Comparison of ENCODE assay signal across 1 fruit fly cellular context in the genomic region with DNA sequence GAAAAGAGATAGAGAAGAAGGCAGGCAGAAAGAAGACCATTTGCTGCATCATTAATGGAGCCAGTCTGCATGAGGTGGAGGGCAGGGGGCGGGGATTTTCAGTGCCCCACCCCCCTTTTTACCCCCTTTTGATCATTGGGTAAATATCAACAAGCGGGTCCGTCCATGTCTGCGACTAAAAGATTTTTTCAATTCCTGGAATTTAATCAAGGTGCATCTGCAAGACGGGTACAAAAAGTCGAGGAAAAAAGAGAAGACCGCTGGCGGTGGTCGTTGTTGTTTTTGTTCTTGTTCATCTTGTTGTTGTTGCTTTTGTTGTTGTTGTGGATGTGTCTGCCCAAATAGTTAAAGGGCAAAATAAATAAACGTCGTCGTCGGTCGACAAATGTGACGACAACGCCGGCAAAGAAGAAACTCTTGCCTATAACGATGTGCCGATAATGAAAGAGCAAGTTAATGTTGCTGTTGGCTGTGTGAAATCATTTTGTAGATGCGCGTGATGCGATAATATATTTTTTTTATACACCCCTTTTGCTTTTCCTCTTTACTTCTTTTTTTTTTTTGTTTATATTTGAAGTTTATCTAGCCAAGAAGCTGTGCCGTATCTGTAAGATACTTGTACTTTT.
A peak's percentile ranks its signal among the peaks of the same experiment; 100 is the strongest.
TF ChIP-seq lines count a peak whose summit lies in the region.

No protein-coding gene starts in this region.

TF ChIP-seq in whole organism, embryonic, 481 proteins besides CTCF, POLR2A, EP300 and RAD21 (continued from another document and continues in another):
- no peak for TF ChIP-seq CG11504 (tag; optimal IDR thresholded peaks at IDR 0.05; lab: Kevin White, UChicago)
- peak; percentile 91 for TF ChIP-seq sens (GFP tag; lab: Kevin White, UChicago)
- TF ChIP-seq CG4730 (GFP tag; IDR thresholded peaks at IDR 0.05; lab: Robert Waterston, UW) = no peak
- peak; percentile 26; the same call in 1 of the 2 replicates for TF ChIP-seq onecut (GFP tag; IDR thresholded peaks at IDR 0.05; lab: Robert Waterston, UW)
- peak; percentile 38 for TF ChIP-seq CG1603 (tag; optimal IDR thresholded peaks at IDR 0.05; lab: Kevin White, UChicago)
- no peak for TF ChIP-seq nau (GFP tag; optimal IDR thresholded peaks at IDR 0.05; lab: Kevin White, UChicago)
- no peak for TF ChIP-seq pho (GFP tag; optimal IDR thresholded peaks at IDR 0.05; lab: Kevin White, UChicago)
- 0 out of 2 replicates have a peak, but pooled peaks have one; percentile 8 for TF ChIP-seq CG10321 (GFP tag; IDR thresholded peaks at IDR 0.05; lab: Robert Waterston, UW)
- peak; percentile 22 for TF ChIP-seq wek (GFP tag; optimal IDR thresholded peaks at IDR 0.05; lab: Kevin White, UChicago)
- 0 out of 2 replicates have a peak, but pooled peaks have one; percentile 17 for TF ChIP-seq seq (GFP tag; IDR thresholded peaks at IDR 0.05; lab: Robert Waterston, UW)
- peak; percentile 57 for TF ChIP-seq CG3407 (GFP tag; optimal IDR thresholded peaks at IDR 0.05; lab: Kevin White, UChicago)
- TF ChIP-seq fd102C (GFP tag; optimal IDR thresholded peaks at IDR 0.05; lab: Kevin White, UChicago) = peak; percentile 10
- TF ChIP-seq HLH3B (GFP tag; IDR thresholded peaks at IDR 0.05; lab: Robert Waterston, UW) = peak; percentile 19; the same call in 1 of the 2 replicates
- no peak for TF ChIP-seq CG9817 (tag; optimal IDR thresholded peaks at IDR 0.05; lab: Kevin White, UChicago)
- no peak for TF ChIP-seq croc (GFP tag; conservative IDR thresholded peaks at IDR 0.05; lab: Robert Waterston, UW)
- TF ChIP-seq gcm (GFP tag; optimal IDR thresholded peaks at IDR 0.05; lab: Kevin White, UChicago) = peak; percentile 20
- no peak for TF ChIP-seq Aef1 (GFP tag; IDR thresholded peaks at IDR 0.05; lab: Robert Waterston, UW)
- TF ChIP-seq CG31441 (GFP tag; IDR thresholded peaks at IDR 0.05; lab: Robert Waterston, UW) = peak; percentile 15; the same call in 1 of the 2 replicates
- no peak for TF ChIP-seq CG4328 (GFP tag; optimal IDR thresholded peaks at IDR 0.05; lab: Kevin White, UChicago)
- no peak for TF ChIP-seq vnd (GFP tag; IDR thresholded peaks at IDR 0.05; lab: Robert Waterston, UW; ENCODE audit: partially characterized antibody)
- TF ChIP-seq CG6765 (GFP tag; optimal IDR thresholded peaks at IDR 0.05; lab: Kevin White, UChicago) = no peak
- no peak for TF ChIP-seq CG6272 (GFP tag; IDR thresholded peaks at IDR 0.05; lab: Robert Waterston, UW)
- no peak for TF ChIP-seq CG13287 (GFP tag; IDR thresholded peaks at IDR 0.05; lab: Robert Waterston, UW; ENCODE audit: partially characterized antibody)
- peak; percentile 10 for TF ChIP-seq CG8924 (tag; optimal IDR thresholded peaks at IDR 0.05; lab: Kevin White, UChicago)
- no peak for TF ChIP-seq chn (GFP tag; optimal IDR thresholded peaks at IDR 0.05; lab: Kevin White, UChicago)
- TF ChIP-seq CG15269 (tag; optimal IDR thresholded peaks at IDR 0.05; lab: Kevin White, UChicago) = no peak
- TF ChIP-seq Xrp1 (GFP tag; IDR thresholded peaks at IDR 0.05; lab: Robert Waterston, UW) = peak; percentile 66
- peak; percentile 53 for TF ChIP-seq CG2875 (GFP tag; optimal IDR thresholded peaks at IDR 0.05; lab: Kevin White, UChicago)
- TF ChIP-seq CG7271 (tag; optimal IDR thresholded peaks at IDR 0.05; lab: Kevin White, UChicago) = no peak
- peak; percentile 27 for TF ChIP-seq CG7745 (tag; optimal IDR thresholded peaks at IDR 0.05; lab: Kevin White, UChicago)
- TF ChIP-seq CG11247 (GFP tag; IDR thresholded peaks at IDR 0.05; lab: Robert Waterston, UW) = peak; percentile 20; the same call in 1 of the 2 replicates
- no peak for TF ChIP-seq B-H2 (GFP tag; optimal IDR thresholded peaks at IDR 0.05; lab: Kevin White, UChicago)
- TF ChIP-seq kni (GFP tag; optimal IDR thresholded peaks at IDR 0.05; lab: Kevin White, UChicago) = peak; percentile 74
- no peak for TF ChIP-seq CG11093 (GFP tag; IDR thresholded peaks at IDR 0.05; lab: Robert Waterston, UW)
- TF ChIP-seq Antp (GFP tag; optimal IDR thresholded peaks at IDR 0.05; lab: Kevin White, UChicago) = no peak
- TF ChIP-seq trh (GFP tag; optimal IDR thresholded peaks at IDR 0.05; lab: Kevin White, UChicago) = peak; percentile 3
- no peak for TF ChIP-seq cg (GFP tag; optimal IDR thresholded peaks at IDR 0.05; lab: Kevin White, UChicago)
- no peak for TF ChIP-seq H15 (GFP tag; IDR thresholded peaks at IDR 0.05; lab: Robert Waterston, UW)
- no peak for TF ChIP-seq knrl (GFP tag; IDR thresholded peaks at IDR 0.05; lab: Robert Waterston, UW; ENCODE audit: partially characterized antibody)
- TF ChIP-seq CG12391 (tag; optimal IDR thresholded peaks at IDR 0.05; lab: Kevin White, UChicago) = no peak
- no peak for TF ChIP-seq fd96Cb (tag; optimal IDR thresholded peaks at IDR 0.05; lab: Kevin White, UChicago)
- TF ChIP-seq lov (optimal IDR thresholded peaks at IDR 0.05; lab: Kevin White, UChicago) = no peak
- TF ChIP-seq lov (GFP tag; IDR thresholded peaks at IDR 0.05; lab: Robert Waterston, UW) = no peak
- TF ChIP-seq CG8089 (GFP tag; optimal IDR thresholded peaks at IDR 0.05; lab: Kevin White, UChicago) = peak; percentile 30
- TF ChIP-seq Sox100B (GFP tag; optimal IDR thresholded peaks at IDR 0.05; lab: Kevin White, UChicago) = peak; percentile 12
- TF ChIP-seq her (GFP tag; optimal IDR thresholded peaks at IDR 0.05; lab: Kevin White, UChicago) = no peak
- TF ChIP-seq HmgZ (tag; optimal IDR thresholded peaks at IDR 0.05; lab: Kevin White, UChicago) = no peak
- TF ChIP-seq ken (GFP tag; IDR thresholded peaks at IDR 0.05; lab: Robert Waterston, UW) = no peak
- no peak for TF ChIP-seq Hr3 (GFP tag; optimal IDR thresholded peaks at IDR 0.05; lab: Kevin White, UChicago)
- peak; percentile 82 for TF ChIP-seq crol (GFP tag; IDR thresholded peaks at IDR 0.05; lab: Robert Waterston, UW)
- TF ChIP-seq Med (GFP tag; lab: Kevin White, UChicago) = peak; percentile 72
- no peak for TF ChIP-seq ato (GFP tag; IDR thresholded peaks at IDR 0.05; lab: Robert Waterston, UW; ENCODE audit: partially characterized antibody)
- no peak for TF ChIP-seq CG4404 (GFP tag; IDR thresholded peaks at IDR 0.05; lab: Robert Waterston, UW)
- TF ChIP-seq tx (GFP tag; optimal IDR thresholded peaks at IDR 0.05; lab: Kevin White, UChicago) = no peak
- peak; percentile 3 for TF ChIP-seq Vsx1 (GFP tag; optimal IDR thresholded peaks at IDR 0.05; lab: Kevin White, UChicago)
- peak; percentile 40 for TF ChIP-seq CG15696 (tag; optimal IDR thresholded peaks at IDR 0.05; lab: Kevin White, UChicago)
- no peak for TF ChIP-seq ab (GFP tag; optimal IDR thresholded peaks at IDR 0.05; lab: Kevin White, UChicago)
- TF ChIP-seq maf-S (GFP tag; optimal IDR thresholded peaks at IDR 0.05; lab: Kevin White, UChicago) = no peak
- peak; percentile 67; the same call in 2 of the 3 replicates for TF ChIP-seq ci (GFP tag; IDR thresholded peaks at IDR 0.05; lab: Robert Waterston, UW)
- TF ChIP-seq ftz-f1 (GFP tag; optimal IDR thresholded peaks at IDR 0.05; lab: Kevin White, UChicago) = no peak
- no peak for TF ChIP-seq odd (GFP tag; optimal IDR thresholded peaks at IDR 0.05; lab: Kevin White, UChicago)
- TF ChIP-seq CG8359 (GFP tag; optimal IDR thresholded peaks at IDR 0.05; lab: Kevin White, UChicago; ENCODE audit: borderline replicate concordance) = no peak
- peak; percentile 20 for TF ChIP-seq Side (GFP tag; optimal IDR thresholded peaks at IDR 0.05; lab: Kevin White, UChicago)
- TF ChIP-seq twi (tag; optimal IDR thresholded peaks at IDR 0.05; lab: Kevin White, UChicago) = no peak
- TF ChIP-seq Sry-β (GFP tag; optimal IDR thresholded peaks at IDR 0.05; lab: Kevin White, UChicago) = peak; percentile 19
- peak; percentile 45 for TF ChIP-seq ac (GFP tag; optimal IDR thresholded peaks at IDR 0.05; lab: Kevin White, UChicago)
- TF ChIP-seq Elba2 (GFP tag; optimal IDR thresholded peaks at IDR 0.05; lab: Kevin White, UChicago) = no peak
- TF ChIP-seq CG14441 (GFP tag; IDR thresholded peaks at IDR 0.05; lab: Robert Waterston, UW) = no peak
- TF ChIP-seq CG9932 (GFP tag; IDR thresholded peaks at IDR 0.05; lab: Robert Waterston, UW) = no peak
- no peak for TF ChIP-seq CG14014 (GFP tag; IDR thresholded peaks at IDR 0.05; lab: Robert Waterston, UW)
- TF ChIP-seq Optix (GFP tag; IDR thresholded peaks at IDR 0.05; lab: Robert Waterston, UW) = peak; percentile 51; the same call in 1 of the 3 replicates
- peak; percentile 35 for TF ChIP-seq sqz (GFP tag; optimal IDR thresholded peaks at IDR 0.05; lab: Kevin White, UChicago)
- peak; percentile 53 for TF ChIP-seq Blimp-1 (GFP tag; optimal IDR thresholded peaks at IDR 0.05; lab: Kevin White, UChicago)
- peak; percentile 9 for TF ChIP-seq CG16863 (GFP tag; optimal IDR thresholded peaks at IDR 0.05; lab: Kevin White, UChicago)
- no peak for TF ChIP-seq CG1832 (GFP tag; optimal IDR thresholded peaks at IDR 0.05; lab: Kevin White, UChicago)
- no peak for TF ChIP-seq CG13424 (tag; optimal IDR thresholded peaks at IDR 0.05; lab: Kevin White, UChicago)
- no peak for TF ChIP-seq hb (GFP tag; IDR thresholded peaks at IDR 0.05; lab: Robert Waterston, UW; ENCODE audit: partially characterized antibody)
- TF ChIP-seq CG8388 (GFP tag; optimal IDR thresholded peaks at IDR 0.05; lab: Kevin White, UChicago) = no peak
- 0 out of 2 replicates have a peak, but pooled peaks have one; percentile 26 for TF ChIP-seq ap (GFP tag; IDR thresholded peaks at IDR 0.05; lab: Robert Waterston, UW)
- TF ChIP-seq sd (tag; optimal IDR thresholded peaks at IDR 0.05; lab: Kevin White, UChicago) = no peak
- TF ChIP-seq TFAM (GFP tag; optimal IDR thresholded peaks at IDR 0.05; lab: Kevin White, UChicago) = no peak
- no peak for TF ChIP-seq CG9437 (GFP tag; optimal IDR thresholded peaks at IDR 0.05; lab: Kevin White, UChicago)
- no peak for TF ChIP-seq gfzf (GFP tag; optimal IDR thresholded peaks at IDR 0.05; lab: Kevin White, UChicago)
- TF ChIP-seq pnt (GFP tag; optimal IDR thresholded peaks at IDR 0.05; lab: Kevin White, UChicago) = peak; percentile 7
- no peak for TF ChIP-seq sim (GFP tag; IDR thresholded peaks at IDR 0.05; lab: Robert Waterston, UW)
- peak; percentile 96 for TF ChIP-seq CG4360 (GFP tag; IDR thresholded peaks at IDR 0.05; lab: Robert Waterston, UW)
- TF ChIP-seq emc (GFP tag; optimal IDR thresholded peaks at IDR 0.05; lab: Kevin White, UChicago) = no peak
- no peak for TF ChIP-seq CG3726 (GFP tag; IDR thresholded peaks at IDR 0.05; lab: Robert Waterston, UW)
- TF ChIP-seq CG15514 (GFP tag; optimal IDR thresholded peaks at IDR 0.05; lab: Kevin White, UChicago) = no peak
- TF ChIP-seq tgo (GFP tag; IDR thresholded peaks at IDR 0.05; lab: Robert Waterston, UW) = peak; percentile 32; the same call in 1 of the 3 replicates
- no peak for TF ChIP-seq dati (GFP tag; IDR thresholded peaks at IDR 0.05; lab: Robert Waterston, UW)
- no peak for TF ChIP-seq YL-1 (GFP tag; optimal IDR thresholded peaks at IDR 0.05; lab: Kevin White, UChicago)
- peak; percentile 7 for TF ChIP-seq CG30431 (GFP tag; optimal IDR thresholded peaks at IDR 0.05; lab: Kevin White, UChicago)
- TF ChIP-seq CG6813 (GFP tag; optimal IDR thresholded peaks at IDR 0.05; lab: Kevin White, UChicago) = peak; percentile 36
- peak; percentile 20 for TF ChIP-seq Mes4 (GFP tag; optimal IDR thresholded peaks at IDR 0.05; lab: Kevin White, UChicago)
- TF ChIP-seq hbn (GFP tag; IDR thresholded peaks at IDR 0.05; lab: Robert Waterston, UW; ENCODE audit: partially characterized antibody) = no peak
- peak; percentile 13 for TF ChIP-seq CG2712 (tag; optimal IDR thresholded peaks at IDR 0.05; lab: Kevin White, UChicago)
- TF ChIP-seq Hr39 (optimal IDR thresholded peaks at IDR 0.05; lab: Kevin White, UChicago) = no peak
- TF ChIP-seq sc (optimal IDR thresholded peaks at IDR 0.05; lab: Kevin White, UChicago) = no peak
- TF ChIP-seq sc (GFP tag; optimal IDR thresholded peaks at IDR 0.05; lab: Kevin White, UChicago) = peak; percentile 0
- TF ChIP-seq Stat92E (GFP tag; optimal IDR thresholded peaks at IDR 0.05; lab: Kevin White, UChicago) = peak in 1 of 3 experiments; percentile 98
- TF ChIP-seq CG5180 (GFP tag; optimal IDR thresholded peaks at IDR 0.05; lab: Kevin White, UChicago) = peak; percentile 12
- TF ChIP-seq Drgx (GFP tag; IDR thresholded peaks at IDR 0.05; lab: Robert Waterston, UW) = no peak
- peak; percentile 8 for TF ChIP-seq Spps (tag; optimal IDR thresholded peaks at IDR 0.05; lab: Kevin White, UChicago)
- TF ChIP-seq HmgD (GFP tag; optimal IDR thresholded peaks at IDR 0.05; lab: Kevin White, UChicago) = no peak
- no peak for TF ChIP-seq CG4424 (GFP tag; optimal IDR thresholded peaks at IDR 0.05; lab: Kevin White, UChicago)
- TF ChIP-seq HLHmδ (GFP tag; optimal IDR thresholded peaks at IDR 0.05; lab: Kevin White, UChicago) = peak; percentile 34
- no peak for TF ChIP-seq dimm (GFP tag; IDR thresholded peaks at IDR 0.05; lab: Robert Waterston, UW)
- TF ChIP-seq CG2116 (GFP tag; optimal IDR thresholded peaks at IDR 0.05; lab: Kevin White, UChicago) = no peak
- peak; percentile 45 for TF ChIP-seq CG2202 (tag; optimal IDR thresholded peaks at IDR 0.05; lab: Kevin White, UChicago)
- peak; percentile 3 for TF ChIP-seq CG7786 (GFP tag; optimal IDR thresholded peaks at IDR 0.05; lab: Kevin White, UChicago)
- no peak for TF ChIP-seq CG18599 (GFP tag; optimal IDR thresholded peaks at IDR 0.05; lab: Kevin White, UChicago)
- TF ChIP-seq nom (GFP tag; optimal IDR thresholded peaks at IDR 0.05; lab: Kevin White, UChicago) = no peak
- peak; percentile 40 for TF ChIP-seq CG2678 (tag; optimal IDR thresholded peaks at IDR 0.05; lab: Kevin White, UChicago)
- TF ChIP-seq CG4617 (GFP tag; optimal IDR thresholded peaks at IDR 0.05; lab: Kevin White, UChicago; ENCODE audit: borderline replicate concordance) = no peak
- TF ChIP-seq CG7556 (GFP tag; optimal IDR thresholded peaks at IDR 0.05; lab: Kevin White, UChicago) = peak; percentile 11
- no peak for TF ChIP-seq ham (GFP tag; IDR thresholded peaks at IDR 0.05; lab: Robert Waterston, UW)
- no peak for TF ChIP-seq Abd-B (GFP tag; optimal IDR thresholded peaks at IDR 0.05; lab: Kevin White, UChicago)
- no peak for TF ChIP-seq Bgb (GFP tag; IDR thresholded peaks at IDR 0.05; lab: Robert Waterston, UW; ENCODE audit: partially characterized antibody)
- no peak for TF ChIP-seq row (GFP tag; IDR thresholded peaks at IDR 0.05; lab: Robert Waterston, UW)
- peak in 1 of 2 experiments; percentile 43 for TF ChIP-seq bsh (GFP tag; optimal IDR thresholded peaks at IDR 0.05; lab: Kevin White, UChicago)
- TF ChIP-seq Asciz (GFP tag; optimal IDR thresholded peaks at IDR 0.05; lab: Kevin White, UChicago) = peak; percentile 67
- TF ChIP-seq lab (GFP tag; optimal IDR thresholded peaks at IDR 0.05; lab: Kevin White, UChicago) = peak; percentile 27
- TF ChIP-seq Awh (GFP tag; IDR thresholded peaks at IDR 0.05; lab: Robert Waterston, UW) = peak; percentile 77
- TF ChIP-seq CG17829 (tag; optimal IDR thresholded peaks at IDR 0.05; lab: Kevin White, UChicago) = no peak
- no peak for TF ChIP-seq CG17385 (GFP tag; optimal IDR thresholded peaks at IDR 0.05; lab: Kevin White, UChicago)
